Worm (Caenorhabditis elegans): ENCODE measurements around the gene nspb-2.

The nspb-2 gene

DNA sequence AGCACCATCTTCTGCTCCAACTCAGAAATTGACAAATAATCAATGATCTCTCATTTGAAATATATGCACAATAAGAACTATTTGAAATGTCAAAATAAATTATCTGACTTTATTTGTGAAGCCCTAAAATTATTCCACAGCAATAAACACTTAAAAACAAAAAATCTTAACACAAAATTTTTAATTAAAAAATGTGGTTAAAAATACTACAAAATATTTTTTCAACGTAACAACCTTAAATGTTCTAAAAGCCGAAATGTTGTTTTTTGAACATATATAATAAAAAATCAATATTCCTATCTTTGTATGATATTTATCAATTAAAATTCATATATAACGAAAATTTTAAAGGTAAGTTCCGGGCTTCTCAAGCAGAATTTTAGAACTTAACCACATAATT, 8.0 kb downstream of the nspb-2 start, which contains the start of gene F38A5.8:
Gene F38A5.8 (plus strand): TSS at position 301 of the 400 bp plus-strand sequence.
- TF ChIP-seq elt-1 (tag; optimal IDR thresholded peaks at IDR 0.05) = no peak

DNA sequence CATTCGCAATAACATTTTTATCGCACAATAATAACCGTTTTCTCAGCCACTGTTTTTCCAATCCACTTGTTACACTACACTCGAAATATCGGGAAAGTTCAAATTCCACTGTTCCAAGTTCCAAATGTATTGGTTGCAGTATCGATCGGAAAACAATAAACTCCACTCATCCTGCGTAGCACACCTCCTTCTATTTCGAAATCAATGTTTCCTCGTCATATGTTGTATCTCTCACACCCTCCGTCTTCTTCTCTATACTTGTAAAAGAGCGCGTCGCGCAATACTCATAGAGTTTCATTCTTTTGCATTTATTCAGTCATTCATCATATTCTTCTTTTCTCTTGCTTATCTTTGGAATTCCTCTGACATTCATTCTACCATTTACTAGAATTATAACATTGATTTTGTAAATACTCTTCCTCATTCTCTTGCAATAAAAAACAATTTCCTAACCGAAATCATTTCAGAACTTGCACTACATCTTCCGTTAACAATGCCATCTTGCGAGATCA, 9.8 kb downstream of the nspb-2 start, which contains the start of gene sup-36:
Gene sup-36 (plus strand): TSS at position 462 of the 512 bp plus-strand sequence.
- TF ChIP-seq aly-2 (tag; optimal IDR thresholded peaks at IDR 0.05) (no peak), sma-9 (GFP tag; optimal IDR thresholded peaks at IDR 0.05) (peak; percentile 18), sma-9 (tag; optimal IDR thresholded peaks at IDR 0.05) (no peak), crh-2 (tag; optimal IDR thresholded peaks at IDR 0.05) (peak; percentile 12), unc-55 (GFP tag; optimal IDR thresholded peaks at IDR 0.05) (peak; percentile 74), nhr-129 (tag; optimal IDR thresholded peaks at IDR 0.05) (peak; percentile 62), nhr-10 (tag; optimal IDR thresholded peaks at IDR 0.05) (no peak), C34F6.9 (tag; optimal IDR thresholded peaks at IDR 0.05) (peak; percentile 51), fos-1 (tag; optimal IDR thresholded peaks at IDR 0.05) (peak; percentile 47), dmd-4 (tag; optimal IDR thresholded peaks at IDR 0.05) (no peak)

DNA sequence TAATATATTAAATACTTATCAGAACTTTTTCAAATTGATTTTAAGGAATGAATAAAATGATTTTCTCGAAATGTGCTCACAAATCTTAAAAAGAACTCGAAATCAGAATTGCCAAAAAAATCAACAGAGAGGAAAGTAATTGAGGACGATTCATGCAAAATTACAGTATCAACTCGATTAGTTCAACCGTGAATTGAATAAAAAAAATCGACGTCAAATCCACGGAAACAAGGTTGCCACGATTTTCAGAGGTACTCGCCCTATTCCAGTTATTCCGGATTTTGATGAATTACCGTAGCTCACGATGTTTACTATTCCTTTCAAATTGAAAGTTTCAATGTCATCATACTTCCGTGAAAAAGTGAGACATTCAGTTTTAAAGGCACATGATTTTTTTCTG, 10.9 kb downstream of the nspb-2 start, which contains the start of gene F15B10.3:
Gene F15B10.3 (plus strand): TSS at position 301 of the 400 bp plus-strand sequence.
- TF ChIP-seq dmd-4 (tag; optimal IDR thresholded peaks at IDR 0.05) = no peak
- TF ChIP-seq ztf-4 (tag; optimal IDR thresholded peaks at IDR 0.05) = no peak
- TF ChIP-seq unc-39 (tag; optimal IDR thresholded peaks at IDR 0.05) = no peak
- no peak for TF ChIP-seq aly-2 (tag; optimal IDR thresholded peaks at IDR 0.05)
- TF ChIP-seq Y55F3AM.14 (GFP tag; optimal IDR thresholded peaks at IDR 0.05) = no peak
- no peak for TF ChIP-seq lin-39 (tag; optimal IDR thresholded peaks at IDR 0.05)
- no peak for TF ChIP-seq ZK546.5 (tag; optimal IDR thresholded peaks at IDR 0.05)
- no peak for TF ChIP-seq nhr-25 (tag; optimal IDR thresholded peaks at IDR 0.05)

DNA sequence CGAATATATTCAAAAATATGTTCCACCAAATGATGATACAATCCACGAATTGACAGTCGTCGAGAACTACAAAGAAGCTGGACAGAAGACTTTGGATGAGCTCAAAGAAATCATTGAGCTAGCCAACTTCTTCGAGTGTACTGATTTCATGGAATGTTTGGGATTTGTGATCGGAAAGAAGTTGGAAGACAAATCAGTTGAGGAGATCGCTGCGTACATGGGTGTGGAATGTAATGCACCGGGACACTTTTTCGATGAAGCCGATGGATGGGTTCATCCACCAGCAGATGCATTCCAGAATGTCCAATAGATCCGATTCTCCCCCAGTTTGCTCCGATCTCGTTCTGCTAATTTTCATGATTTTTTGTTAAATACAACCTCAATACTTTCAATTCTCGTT, 12.1 kb downstream of the nspb-2 start:
- no peak for TF ChIP-seq ceh-82 (tag; optimal IDR thresholded peaks at IDR 0.05)
- TF ChIP-seq F13H6.1 (tag; optimal IDR thresholded peaks at IDR 0.05) = no peak
- TF ChIP-seq sma-9 (GFP tag; optimal IDR thresholded peaks at IDR 0.05) = peak; percentile 15
- no peak for TF ChIP-seq sma-9 (tag; optimal IDR thresholded peaks at IDR 0.05)
- no peak for TF ChIP-seq nhr-77 (tag; optimal IDR thresholded peaks at IDR 0.05)

DNA sequence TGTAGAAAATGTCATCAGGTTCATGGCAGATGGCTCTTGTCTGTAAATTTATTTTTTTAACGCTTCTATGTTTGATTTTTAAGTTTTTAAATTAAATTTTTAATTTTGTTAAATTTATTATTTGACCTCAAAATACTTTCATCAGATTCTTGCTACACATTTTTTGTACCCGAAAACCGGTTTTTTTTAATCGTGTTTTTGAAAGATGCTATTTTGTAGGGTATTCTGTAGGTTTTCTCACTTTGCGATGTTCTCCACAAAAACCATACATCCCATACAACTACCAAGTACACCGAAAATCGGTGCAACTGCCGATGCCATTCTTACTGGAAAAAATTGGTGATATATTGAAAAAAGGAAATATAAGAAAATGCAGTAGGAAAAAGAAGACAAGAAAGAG, 14.4 kb downstream of the nspb-2 start, which contains the start of gene nstp-2:
Gene nstp-2 (minus strand): TSS at position 326 of the 400 bp plus-strand sequence.
- TF ChIP-seq nhr-21 (tag; optimal IDR thresholded peaks at IDR 0.05) (no peak), nhr-129 (tag; optimal IDR thresholded peaks at IDR 0.05) (no peak), lin-13 (GFP tag; optimal IDR thresholded peaks at IDR 0.05) (no peak), unc-55 (GFP tag; optimal IDR thresholded peaks at IDR 0.05) (no peak), egl-27 (tag; optimal IDR thresholded peaks at IDR 0.05) (no peak), elt-3 (tag; optimal IDR thresholded peaks at IDR 0.05) (no peak), nhr-25 (tag; optimal IDR thresholded peaks at IDR 0.05) (no peak), unc-39 (tag; optimal IDR thresholded peaks at IDR 0.05) (no peak), ztf-1 (GFP tag; conservative IDR thresholded peaks at IDR 0.05) (no peak), fos-1 (tag; optimal IDR thresholded peaks at IDR 0.05) (no peak), lin-39 (tag; optimal IDR thresholded peaks at IDR 0.05) (no peak)

ce11 chrIV:6606587-6606986, 15.1 kb downstream of the nspb-2 start:
- no peak for TF ChIP-seq aly-2 (tag; optimal IDR thresholded peaks at IDR 0.05)
- peak; percentile 17 for TF ChIP-seq nhr-25 (tag; optimal IDR thresholded peaks at IDR 0.05)
- TF ChIP-seq unc-55 (GFP tag; optimal IDR thresholded peaks at IDR 0.05) = no peak
- TF ChIP-seq nhr-77 (tag; optimal IDR thresholded peaks at IDR 0.05) = no peak
- TF ChIP-seq skn-1 (tag; optimal IDR thresholded peaks at IDR 0.05) = no peak
- no peak for TF ChIP-seq elt-3 (tag; optimal IDR thresholded peaks at IDR 0.05)
- TF ChIP-seq C34F6.9 (tag; optimal IDR thresholded peaks at IDR 0.05) = peak; percentile 10

DNA sequence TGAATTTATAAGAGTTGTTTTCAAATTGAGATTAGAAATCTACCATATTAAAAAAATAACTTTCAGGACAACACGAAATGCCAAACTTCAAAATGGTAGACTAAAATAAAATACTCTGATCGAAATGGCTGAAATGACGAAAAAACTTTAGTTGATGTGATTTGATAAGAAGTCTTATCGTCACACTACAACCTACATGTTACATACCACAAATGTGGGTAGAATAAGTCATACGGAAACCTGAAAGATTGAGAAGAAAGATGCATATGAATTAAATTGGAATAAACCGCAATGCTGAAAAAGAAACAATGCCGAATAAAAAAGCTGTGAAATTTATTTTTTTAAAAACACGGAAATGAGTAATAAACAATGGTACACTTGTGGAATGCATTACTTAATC, 15.6 kb downstream of the nspb-2 start:
- TF ChIP-seq egl-27 (tag; optimal IDR thresholded peaks at IDR 0.05) (no peak), nhr-11 (tag; optimal IDR thresholded peaks at IDR 0.05) (no peak), ZK546.5 (tag; optimal IDR thresholded peaks at IDR 0.05) (no peak), peb-1 (tag; optimal IDR thresholded peaks at IDR 0.05) (no peak), fos-1 (tag; optimal IDR thresholded peaks at IDR 0.05) (peak; percentile 18)
